Worm (Caenorhabditis elegans) whole organism, L4 larva: ENCODE results near the gene hda-2.

Experiments used
- ces-1 ChIP-seq: fragments of 150-350 bp; sonication (generic microtip); optimal IDR thresholded peaks from 4 replicates; lab custom pipeline; 2014; ENCODE audit warnings: missing biosample characterization, missing genetic modification reagents, missing genetic modification characterization
- dpl-1 ChIP-seq: fragments of 150-350 bp; optimal IDR thresholded peaks from 2 replicates; lab custom pipeline; 2014; ENCODE audit warnings: missing biosample characterization, missing genetic modification reagents, missing genetic modification characterization
- lin-13 ChIP-seq: fragments of 150-350 bp; optimal IDR thresholded peaks from 2 replicates; lab custom pipeline; 2014; ENCODE audit warnings: missing biosample characterization, missing genetic modification reagents, missing genetic modification characterization
- php-3 ChIP-seq: fragments of 200-800 bp; sonication (Bioruptor generic); IDR thresholded peaks from 2 replicates; pipeline ENCODE4 v1.3.6; 2022; ENCODE audit warnings: missing genetic modification reagents, missing genetic modification characterization, missing compliant biosample characterization
- snpc-4 ChIP-seq: fragments of 150-350 bp; optimal IDR thresholded peaks from 2 replicates; lab custom pipeline; 2014; ENCODE audit warnings: missing biosample characterization, missing genetic modification characterization
- unc-130 ChIP-seq: sonication (generic microtip); optimal IDR thresholded peaks from 2 replicates; lab custom pipeline; 2016; ENCODE audit warnings: missing genetic modification reagents, missing genetic modification characterization, missing compliant biosample characterization
- unc-62 ChIP-seq, 3 experiments: fragments of 150-350 bp in 1 of 3; sonication (generic microtip); optimal IDR thresholded peaks in 2 of 3; peaks in 1 of 3; 1 replicate in 1 of 3; 2 replicates in 2 of 3; lab custom pipeline; 2014 to 2017; ENCODE audit warnings: missing biosample characterization in 3 of 3, missing genetic modification characterization in 3 of 3, missing genetic modification reagents in 3 of 3, missing genotype in 1 of 3

DNA sequence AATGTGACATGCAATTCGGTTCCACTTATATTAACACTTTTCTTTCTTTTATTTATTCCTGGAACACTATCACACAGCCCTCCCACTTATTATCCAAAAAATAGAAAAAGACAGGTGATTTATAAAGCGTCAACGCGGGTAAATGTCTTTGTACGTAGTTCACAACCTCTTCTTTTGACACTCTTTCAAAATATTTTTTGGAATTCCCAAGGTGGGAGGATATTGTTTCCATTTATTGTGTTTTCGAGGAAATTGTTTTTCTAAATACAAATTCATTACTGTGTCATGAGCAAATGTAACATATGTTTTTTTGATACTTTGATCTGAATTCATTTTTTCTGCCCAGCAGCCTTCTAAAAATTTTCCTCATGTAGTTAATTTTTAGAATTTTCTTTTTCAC lies 35.5 kb upstream of the hda-2 start:
- no peak for TF ChIP-seq unc-62 (GFP tag; optimal IDR thresholded peaks at IDR 0.05 in 1 of 2; lab: Kevin White, UChicago)
- no peak for TF ChIP-seq unc-62 (tag; optimal IDR thresholded peaks at IDR 0.05; lab: Kevin White, UChicago)
- TF ChIP-seq unc-130 = no peak
- no peak for TF ChIP-seq ces-1
- TF ChIP-seq lin-13 (GFP tag; lab: Kevin White, UChicago) = no peak
- TF ChIP-seq dpl-1 (GFP tag; lab: Kevin White, UChicago) = no peak
- no peak for TF ChIP-seq snpc-4 (tag; lab: Kevin White, UChicago)
- TF ChIP-seq php-3 = no peak
